Worm (Caenorhabditis elegans): ENCODE results near the gene srh-201.

srh-201 gene

DNA sequence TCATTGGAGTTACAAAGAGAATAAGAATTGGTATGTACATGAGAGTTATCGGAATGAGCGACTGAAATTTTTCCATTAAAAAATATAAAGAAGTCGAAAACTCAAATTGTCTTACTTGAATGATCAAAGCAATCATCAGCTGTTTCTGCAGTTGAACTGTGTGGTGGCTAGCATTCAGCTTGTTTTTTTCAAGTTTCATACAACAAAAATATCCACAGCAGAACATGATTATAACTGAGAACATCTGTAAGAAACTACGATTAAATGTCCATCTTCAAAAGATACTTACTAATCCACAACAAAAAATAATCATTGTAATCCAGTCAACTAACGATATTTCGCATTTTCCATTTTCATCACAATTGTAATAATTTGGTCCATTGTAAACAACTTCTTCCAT lies 28.9 kb downstream of the srh-201 start:
- TF ChIP-seq unc-62 (GFP tag; optimal IDR thresholded peaks at IDR 0.05) (no peak), blmp-1 (tag; optimal IDR thresholded peaks at IDR 0.05) (no peak), zip-8 (tag; optimal IDR thresholded peaks at IDR 0.05) (no peak), elt-1 (tag; optimal IDR thresholded peaks at IDR 0.05; ENCODE audit: borderline replicate concordance, insufficient read depth) (no peak), lin-13 (tag; optimal IDR thresholded peaks at IDR 0.05) (no peak), unc-120 (tag; optimal IDR thresholded peaks at IDR 0.05; ENCODE audit: poor library complexity, severe bottlenecking) (no peak), M03D4.4 (tag; optimal IDR thresholded peaks at IDR 0.05) (no peak), ceh-39 (tag; optimal IDR thresholded peaks at IDR 0.05) (no peak), nhr-76 (tag; optimal IDR thresholded peaks at IDR 0.05) (no peak), drap-1 (GFP tag; optimal IDR thresholded peaks at IDR 0.05) (no peak), bed-3 (GFP tag; optimal IDR thresholded peaks at IDR 0.05) (no peak), ceh-83 (GFP tag; optimal IDR thresholded peaks at IDR 0.05) (no peak), nhr-2 (tag; optimal IDR thresholded peaks at IDR 0.05) (no peak), nhr-28 (tag; optimal IDR thresholded peaks at IDR 0.05) (no peak), lin-32 (GFP tag; optimal IDR thresholded peaks at IDR 0.05) (no peak), pha-4 (tag; optimal IDR thresholded peaks at IDR 0.05) (no peak), ces-1 (GFP tag; optimal IDR thresholded peaks at IDR 0.05) (no peak), mab-5 (tag; optimal IDR thresholded peaks at IDR 0.05) (no peak), tbx-8 (GFP tag; optimal IDR thresholded peaks at IDR 0.05) (no peak)

ce11 chrV:8983604-8984003 lies 30.1 kb downstream of the srh-201 start, which contains the start of gene str-86:
str-86 (minus strand) TSS chrV:8983704.
- no peak for TF ChIP-seq lin-32 (GFP tag; optimal IDR thresholded peaks at IDR 0.05)

DNA sequence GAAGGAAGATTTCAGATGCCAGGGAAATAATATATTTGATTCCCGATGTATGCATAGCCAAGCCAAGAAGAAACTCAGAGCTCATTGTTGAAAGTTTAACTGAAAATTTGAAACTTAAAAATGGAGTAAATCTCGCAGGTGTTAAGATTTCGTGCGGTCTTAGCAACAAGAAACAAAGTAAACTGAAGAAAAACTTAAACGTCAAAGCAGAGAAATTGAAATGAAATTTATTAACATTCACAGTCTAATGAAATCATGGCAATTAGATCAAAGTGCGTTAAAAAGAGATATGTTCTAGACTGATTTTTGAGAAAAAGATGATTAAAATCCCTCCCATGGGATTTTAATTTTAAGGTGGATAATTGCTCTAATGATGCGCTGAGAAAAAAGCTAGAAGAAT lies 32.8 kb downstream of the srh-201 start, which contains the start of gene str-84:
str-84 (minus strand) TSS at position 101 of the 400 bp plus-strand sequence.
- TF ChIP-seq unc-39 (tag; optimal IDR thresholded peaks at IDR 0.05): no peak
- no peak for TF ChIP-seq blmp-1 (tag; optimal IDR thresholded peaks at IDR 0.05)
- no peak for TF ChIP-seq nhr-237 (tag; optimal IDR thresholded peaks at IDR 0.05)
- no peak for TF ChIP-seq mab-5 (tag; optimal IDR thresholded peaks at IDR 0.05)
- TF ChIP-seq ceh-83 (GFP tag; optimal IDR thresholded peaks at IDR 0.05): no peak
- TF ChIP-seq snpc-4 (tag; optimal IDR thresholded peaks at IDR 0.05): no peak
- no peak for TF ChIP-seq unc-120 (tag; optimal IDR thresholded peaks at IDR 0.05; ENCODE audit: poor library complexity, severe bottlenecking)
- no peak for TF ChIP-seq lin-32 (GFP tag; optimal IDR thresholded peaks at IDR 0.05)
- TF ChIP-seq drap-1 (GFP tag; optimal IDR thresholded peaks at IDR 0.05): no peak
- no peak for TF ChIP-seq nhr-76 (tag; optimal IDR thresholded peaks at IDR 0.05)
- TF ChIP-seq lin-13 (tag; optimal IDR thresholded peaks at IDR 0.05): no peak
- no peak for TF ChIP-seq ceh-43 (GFP tag; optimal IDR thresholded peaks at IDR 0.05)
- no peak for TF ChIP-seq M03D4.4 (tag; optimal IDR thresholded peaks at IDR 0.05)

ce11 chrV:8977895-8978294 lies 35.8 kb downstream of the srh-201 start:
- TF ChIP-seq mls-2 (tag; optimal IDR thresholded peaks at IDR 0.05) (no peak), nhr-28 (tag; optimal IDR thresholded peaks at IDR 0.05) (no peak), blmp-1 (tag; optimal IDR thresholded peaks at IDR 0.05) (no peak), ceh-39 (tag; optimal IDR thresholded peaks at IDR 0.05) (no peak), cnd-1 (tag; optimal IDR thresholded peaks at IDR 0.05) (no peak), bed-3 (GFP tag; optimal IDR thresholded peaks at IDR 0.05) (no peak), lin-32 (GFP tag; optimal IDR thresholded peaks at IDR 0.05) (no peak), sem-2 (GFP tag; optimal IDR thresholded peaks at IDR 0.05) (no peak), nhr-237 (tag; optimal IDR thresholded peaks at IDR 0.05) (no peak), flh-1 (GFP tag; optimal IDR thresholded peaks at IDR 0.05) (no peak), tbx-8 (GFP tag; optimal IDR thresholded peaks at IDR 0.05) (no peak), lsy-2 (tag; optimal IDR thresholded peaks at IDR 0.05) (no peak), elt-1 (tag; optimal IDR thresholded peaks at IDR 0.05; ENCODE audit: borderline replicate concordance, insufficient read depth) (no peak), pha-4 (tag; optimal IDR thresholded peaks at IDR 0.05) (no peak), unc-120 (tag; optimal IDR thresholded peaks at IDR 0.05; ENCODE audit: poor library complexity, severe bottlenecking) (no peak), ham-2 (GFP tag; optimal IDR thresholded peaks at IDR 0.05) (no peak)

DNA sequence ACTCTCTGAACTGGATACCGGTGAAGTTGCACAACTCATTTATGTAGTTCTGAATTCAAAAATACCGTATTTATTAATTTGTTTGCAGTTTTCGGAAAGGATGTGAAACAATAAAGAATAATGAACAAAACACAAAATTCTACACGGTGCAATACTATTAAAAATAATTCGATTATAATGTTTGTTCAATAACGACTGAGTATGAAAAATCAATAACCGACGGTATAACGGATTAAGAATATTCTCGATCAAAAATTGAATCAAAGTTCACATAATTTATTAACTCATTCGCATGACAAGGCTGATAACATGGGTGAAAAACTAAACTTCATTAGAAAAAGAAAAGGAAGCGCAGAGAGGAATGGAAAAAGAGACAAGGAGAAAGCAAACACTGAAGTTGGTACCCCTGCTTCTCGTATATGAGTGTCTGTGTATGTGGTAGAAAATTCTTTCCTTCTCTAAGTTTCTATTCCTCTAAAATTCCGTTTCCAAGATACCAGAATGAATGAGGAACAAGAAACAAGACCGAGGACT lies 38.7 kb downstream of the srh-201 start, which contains the start of gene nhr-143:
nhr-143 (minus strand) TSS at position 51 of the 534 bp plus-strand sequence.
- no peak for TF ChIP-seq lsy-2 (tag; optimal IDR thresholded peaks at IDR 0.05)
- TF ChIP-seq unc-39 (tag; optimal IDR thresholded peaks at IDR 0.05): no peak
- TF ChIP-seq tbx-8 (GFP tag; optimal IDR thresholded peaks at IDR 0.05): no peak
- TF ChIP-seq elt-1 (tag; optimal IDR thresholded peaks at IDR 0.05; ENCODE audit: borderline replicate concordance, insufficient read depth): no peak
- TF ChIP-seq nhr-2 (tag; optimal IDR thresholded peaks at IDR 0.05): no peak
- TF ChIP-seq ztf-11 (tag; optimal IDR thresholded peaks at IDR 0.05): no peak
- no peak for TF ChIP-seq blmp-1 (tag; optimal IDR thresholded peaks at IDR 0.05)
- no peak for TF ChIP-seq flh-1 (GFP tag; optimal IDR thresholded peaks at IDR 0.05)
- no peak for TF ChIP-seq drap-1 (GFP tag; optimal IDR thresholded peaks at IDR 0.05)
- TF ChIP-seq hlh-1 (tag; optimal IDR thresholded peaks at IDR 0.05): no peak
- TF ChIP-seq nhr-237 (tag; optimal IDR thresholded peaks at IDR 0.05): no peak
